Worm (Caenorhabditis elegans) whole organism, mixed stage, embryonic: ENCODE measurements around the gene col-186.

ENCODE experiments used
- nhr-237 ChIP-seq: fragments of 150-350 bp; optimal IDR thresholded peaks from 2 replicates; lab custom pipeline; 2014; ENCODE audit warnings: missing biosample characterization, missing genetic modification characterization
- snpc-4 ChIP-seq: fragments of 150-350 bp; optimal IDR thresholded peaks from 2 replicates; lab custom pipeline; 2014; ENCODE audit warnings: missing biosample characterization, missing genetic modification characterization
- unc-62 ChIP-seq: fragments of 150-350 bp; optimal IDR thresholded peaks from 2 replicates; lab custom pipeline; 2014; ENCODE audit warnings: missing biosample characterization, missing genetic modification reagents, missing genetic modification characterization

- TF ChIP-seq snpc-4 (tag; lab: Kevin White, UChicago) (no peak), nhr-237 (no peak), unc-62 (GFP tag; lab: Kevin White, UChicago) (no peak)
Observed at ce11 chrX:15958767-15959166, 7.5 kb downstream of the col-186 start, which contains the start of gene C09G1.5.
